Worm (Caenorhabditis elegans): ENCODE results near the gene col-122.

DNA sequence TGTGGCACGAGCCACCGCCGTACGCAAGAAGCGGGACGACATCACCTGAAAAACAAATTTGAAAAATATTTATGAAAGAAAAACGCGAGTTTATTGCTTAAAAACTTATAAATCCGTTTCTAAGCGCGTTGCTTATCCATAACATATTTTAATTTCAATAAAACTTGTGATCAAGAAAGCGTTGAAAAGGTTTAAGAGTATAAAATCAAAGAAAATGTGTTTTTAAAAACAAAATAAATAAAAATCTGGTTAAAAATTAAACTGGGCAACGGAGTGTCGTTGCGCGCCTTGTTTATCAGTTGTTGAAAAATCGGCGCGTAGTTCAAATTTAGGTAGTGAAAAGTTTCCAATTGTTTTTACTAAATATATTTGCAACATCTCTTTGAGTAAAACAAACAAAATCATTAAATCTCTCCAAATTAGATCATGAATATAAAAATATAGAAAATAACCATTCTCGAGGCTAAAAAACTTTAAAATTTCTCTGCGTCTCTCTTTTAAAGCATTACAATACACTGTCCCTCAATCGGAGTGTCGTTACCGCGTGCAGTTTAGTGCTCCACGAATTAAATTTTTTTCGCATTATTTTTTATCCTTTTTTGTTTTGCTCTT is 38.2 kb upstream of the col-122 start, which contains the start of gene ndua-5:
- no peak for TF ChIP-seq unc-62 (GFP tag; optimal IDR thresholded peaks at IDR 0.05)
- peak; percentile 64 for TF ChIP-seq pha-4 (tag; optimal IDR thresholded peaks at IDR 0.05)
- peak; percentile 55 for TF ChIP-seq nfya-1 (tag; optimal IDR thresholded peaks at IDR 0.05; ENCODE audit: insufficient read depth)
- TF ChIP-seq ama-1 (optimal IDR thresholded peaks at IDR 0.05), result no peak
- TF ChIP-seq egl-27 (tag; optimal IDR thresholded peaks at IDR 0.05), result no peak
- peak; percentile 12 for TF ChIP-seq nhr-23 (tag; optimal IDR thresholded peaks at IDR 0.05)
